Worm (Caenorhabditis elegans): ENCODE data around the gene Y9C9A.5.
"Not testable (repeated sequence)": the region's sequence is repeated elsewhere in the genome, so short reads cannot be mapped to it uniquely, and the experiment has no call there.

ce11 chrIV:4949729-4950128 is 7.9 kb downstream of the Y9C9A.5 start:
- TF ChIP-seq lsy-2 (tag; optimal IDR thresholded peaks at IDR 0.05); spr-1 (tag; optimal IDR thresholded peaks at IDR 0.05); egl-27 (tag; optimal IDR thresholded peaks at IDR 0.05); ceh-82 (tag; optimal IDR thresholded peaks at IDR 0.05); aly-2 (tag; optimal IDR thresholded peaks at IDR 0.05); nhr-6 (tag; optimal IDR thresholded peaks at IDR 0.05); lir-3 (tag; optimal IDR thresholded peaks at IDR 0.05); zag-1 (tag; optimal IDR thresholded peaks at IDR 0.05); lin-38 (GFP tag; IDR thresholded peaks at IDR 0.05); nhr-237 (tag; optimal IDR thresholded peaks at IDR 0.05); mes-2 (tag; optimal IDR thresholded peaks at IDR 0.05; ENCODE audit: poor library complexity, severe bottlenecking); Y105C5A.15 (GFP tag; IDR thresholded peaks at IDR 0.05); unc-62 (GFP tag; optimal IDR thresholded peaks at IDR 0.05 in 1 of 2); unc-62 (tag; optimal IDR thresholded peaks at IDR 0.05): not testable (repeated sequence)
